3 fruit fly cellular contexts compared by ENCODE assay signal in genomic region chr3R:14284422-14284760, dm6.
TF ChIP-seq lines count a peak whose summit lies in the region.

No protein-coding gene starts in this region.

- no peak for TF ChIP-seq CTCF in whole organism, embryonic (GFP tag; optimal IDR thresholded peaks at IDR 0.05; lab: Kevin White, UChicago)

TF ChIP-seq in whole organism, adult, 20 proteins besides CTCF, POLR2A, EP300 and RAD21:
- TF ChIP-seq CG33017 (tag; optimal IDR thresholded peaks at IDR 0.05; lab: Kevin White, UChicago), result peak; percentile 1
- TF ChIP-seq Hr96 (GFP tag; optimal IDR thresholded peaks at IDR 0.05; lab: Kevin White, UChicago), result peak; percentile 12
- TF ChIP-seq CG7101 (tag; optimal IDR thresholded peaks at IDR 0.05; lab: Kevin White, UChicago), result peak; percentile 17
- no peak for TF ChIP-seq tj (GFP tag; optimal IDR thresholded peaks at IDR 0.05; lab: Kevin White, UChicago)
- no peak for TF ChIP-seq cic (GFP tag; optimal IDR thresholded peaks at IDR 0.05; lab: Kevin White, UChicago)

TF ChIP-seq in whole organism, embryonic, 481 proteins besides CTCF, POLR2A, EP300 and RAD21 (continues in another document):
- TF ChIP-seq ken (GFP tag; IDR thresholded peaks at IDR 0.05; lab: Robert Waterston, UW) (no peak), Med (GFP tag; lab: Kevin White, UChicago) (peak; percentile 75), ssp (GFP tag; IDR thresholded peaks at IDR 0.05; lab: Robert Waterston, UW) (no peak), hkb (optimal IDR thresholded peaks at IDR 0.05; lab: Kevin White, UChicago) (no peak), hkb (GFP tag; IDR thresholded peaks at IDR 0.05; lab: Robert Waterston, UW) (no peak), MTF-1 (GFP tag; optimal IDR thresholded peaks at IDR 0.05; lab: Kevin White, UChicago; ENCODE audit: borderline replicate concordance) (peak; percentile 60), phol (tag; optimal IDR thresholded peaks at IDR 0.05; lab: Kevin White, UChicago) (peak; percentile 23), CG12744 (GFP tag; optimal IDR thresholded peaks at IDR 0.05; lab: Kevin White, UChicago) (no peak), Blimp-1 (GFP tag; optimal IDR thresholded peaks at IDR 0.05; lab: Kevin White, UChicago) (peak; percentile 5), CG1603 (tag; optimal IDR thresholded peaks at IDR 0.05; lab: Kevin White, UChicago) (peak; percentile 45), NFAT (GFP tag; IDR thresholded peaks at IDR 0.05; lab: Robert Waterston, UW) (no peak), CG17829 (tag; optimal IDR thresholded peaks at IDR 0.05; lab: Kevin White, UChicago) (peak; percentile 9), Antp (GFP tag; optimal IDR thresholded peaks at IDR 0.05; lab: Kevin White, UChicago) (no peak), Meics (GFP tag; optimal IDR thresholded peaks at IDR 0.05; lab: Kevin White, UChicago) (peak; percentile 1), rib (GFP tag; IDR thresholded peaks at IDR 0.05; lab: Robert Waterston, UW) (no peak), ara (GFP tag; IDR thresholded peaks at IDR 0.05; lab: Robert Waterston, UW) (no peak), CG6254 (GFP tag; optimal IDR thresholded peaks at IDR 0.05; lab: Kevin White, UChicago) (no peak), Asciz (GFP tag; optimal IDR thresholded peaks at IDR 0.05; lab: Kevin White, UChicago) (peak; percentile 24), Hr51 (GFP tag; optimal IDR thresholded peaks at IDR 0.05; lab: Kevin White, UChicago) (peak in 1 of 2 experiments; percentile 46), CG31441 (GFP tag; IDR thresholded peaks at IDR 0.05; lab: Robert Waterston, UW) (no peak), Vsx1 (GFP tag; optimal IDR thresholded peaks at IDR 0.05; lab: Kevin White, UChicago) (no peak), CG4424 (GFP tag; optimal IDR thresholded peaks at IDR 0.05; lab: Kevin White, UChicago) (no peak), Ravus (GFP tag; IDR thresholded peaks at IDR 0.05; lab: Robert Waterston, UW) (no peak), ase (GFP tag; IDR thresholded peaks at IDR 0.05; lab: Robert Waterston, UW) (no peak), HLHmδ (GFP tag; optimal IDR thresholded peaks at IDR 0.05; lab: Kevin White, UChicago) (peak; percentile 58), NK7.1 (GFP tag; optimal IDR thresholded peaks at IDR 0.05; lab: Kevin White, UChicago) (no peak), CG17612 (GFP tag; IDR thresholded peaks at IDR 0.05; lab: Robert Waterston, UW) (no peak), amos (GFP tag; IDR thresholded peaks at IDR 0.05; lab: Robert Waterston, UW; ENCODE audit: partially characterized antibody) (no peak), HHEX (GFP tag; optimal IDR thresholded peaks at IDR 0.05; lab: Kevin White, UChicago) (no peak), Oli (tag; optimal IDR thresholded peaks at IDR 0.05; lab: Kevin White, UChicago) (peak; percentile 56), Sin3A (optimal IDR thresholded peaks at IDR 0.05; lab: Kevin White, UChicago) (no peak), HLH54F (GFP tag; optimal IDR thresholded peaks at IDR 0.05; lab: Kevin White, UChicago) (peak; percentile 1), pum (GFP tag; optimal IDR thresholded peaks at IDR 0.05; lab: Kevin White, UChicago) (no peak), danr (GFP tag; IDR thresholded peaks at IDR 0.05; lab: Robert Waterston, UW) (no peak), CG11504 (tag; optimal IDR thresholded peaks at IDR 0.05; lab: Kevin White, UChicago) (peak; percentile 44), NC2β (GFP tag; optimal IDR thresholded peaks at IDR 0.05; lab: Kevin White, UChicago) (no peak), CG2120 (GFP tag; optimal IDR thresholded peaks at IDR 0.05; lab: Kevin White, UChicago) (peak; percentile 2), CG8290 (GFP tag; optimal IDR thresholded peaks at IDR 0.05; lab: Kevin White, UChicago) (no peak), CG8290 (tag; optimal IDR thresholded peaks at IDR 0.05; lab: Kevin White, UChicago) (no peak), CG12071 (GFP tag; optimal IDR thresholded peaks at IDR 0.05; lab: Kevin White, UChicago) (peak; percentile 53), CG9727 (GFP tag; optimal IDR thresholded peaks at IDR 0.05; lab: Kevin White, UChicago) (no peak), CG7963 (GFP tag; IDR thresholded peaks at IDR 0.05; lab: Robert Waterston, UW; ENCODE audit: partially characterized antibody) (no peak), ATbp (GFP tag; optimal IDR thresholded peaks at IDR 0.05; lab: Kevin White, UChicago) (peak; percentile 82), chif (GFP tag; optimal IDR thresholded peaks at IDR 0.05; lab: Kevin White, UChicago) (no peak), vfl (GFP tag; optimal IDR thresholded peaks at IDR 0.05; lab: Kevin White, UChicago) (no peak)

TF ChIP-seq in whole organism, prepupa, 60 proteins besides CTCF, POLR2A, EP300 and RAD21:
- TF ChIP-seq CG15336 (GFP tag; IDR thresholded peaks at IDR 0.05; lab: Robert Waterston, UW) (no peak), CG11294 (GFP tag; IDR thresholded peaks at IDR 0.05; lab: Robert Waterston, UW) (no peak), fkh (GFP tag; optimal IDR thresholded peaks at IDR 0.05; lab: Kevin White, UChicago) (peak; percentile 59), esn (GFP tag; optimal IDR thresholded peaks at IDR 0.05; lab: Kevin White, UChicago) (no peak), cyc (GFP tag; optimal IDR thresholded peaks at IDR 0.05; lab: Kevin White, UChicago) (no peak), CG8319 (GFP tag; optimal IDR thresholded peaks at IDR 0.05; lab: Kevin White, UChicago) (no peak), CG11762 (GFP tag; optimal IDR thresholded peaks at IDR 0.05; lab: Kevin White, UChicago; ENCODE audit: insufficient read depth) (no peak), CG1621 (tag; optimal IDR thresholded peaks at IDR 0.05; lab: Kevin White, UChicago) (no peak), fd59A (GFP tag; optimal IDR thresholded peaks at IDR 0.05; lab: Kevin White, UChicago) (no peak), Met (GFP tag; optimal IDR thresholded peaks at IDR 0.05; lab: Kevin White, UChicago) (no peak), CG7368 (GFP tag; optimal IDR thresholded peaks at IDR 0.05; lab: Kevin White, UChicago) (no peak), Gug (GFP tag; IDR thresholded peaks at IDR 0.05; lab: Robert Waterston, UW) (no peak), OdsH (GFP tag; optimal IDR thresholded peaks at IDR 0.05; lab: Kevin White, UChicago) (no peak), Hr4 (GFP tag; optimal IDR thresholded peaks at IDR 0.05; lab: Kevin White, UChicago) (peak; percentile 56), vri (GFP tag; optimal IDR thresholded peaks at IDR 0.05; lab: Kevin White, UChicago) (no peak), CG4318 (GFP tag; optimal IDR thresholded peaks at IDR 0.05; lab: Kevin White, UChicago) (no peak), Eip75B (GFP tag; optimal IDR thresholded peaks at IDR 0.05; lab: Kevin White, UChicago) (no peak), CG10669 (GFP tag; optimal IDR thresholded peaks at IDR 0.05; lab: Kevin White, UChicago) (no peak), Lpt (GFP tag; optimal IDR thresholded peaks at IDR 0.05; lab: Kevin White, UChicago) (no peak), CG3919 (GFP tag; optimal IDR thresholded peaks at IDR 0.05; lab: Kevin White, UChicago) (no peak), Sox102F (GFP tag; optimal IDR thresholded peaks at IDR 0.05; lab: Kevin White, UChicago) (no peak), CG9139 (GFP tag; optimal IDR thresholded peaks at IDR 0.05; lab: Kevin White, UChicago) (no peak), CG32006 (GFP tag; optimal IDR thresholded peaks at IDR 0.05; lab: Kevin White, UChicago) (peak; percentile 48), Smox (GFP tag; optimal IDR thresholded peaks at IDR 0.05; lab: Kevin White, UChicago) (no peak), CG16779 (tag; optimal IDR thresholded peaks at IDR 0.05; lab: Kevin White, UChicago) (no peak), Ets96B (tag; optimal IDR thresholded peaks at IDR 0.05; lab: Kevin White, UChicago) (no peak), CG3032 (tag; optimal IDR thresholded peaks at IDR 0.05; lab: Kevin White, UChicago) (no peak), Sox15 (GFP tag; optimal IDR thresholded peaks at IDR 0.05; lab: Kevin White, UChicago) (no peak), lz (GFP tag; optimal IDR thresholded peaks at IDR 0.05; lab: Kevin White, UChicago) (no peak), spab (GFP tag; optimal IDR thresholded peaks at IDR 0.05; lab: Kevin White, UChicago) (no peak), acj6 (GFP tag; optimal IDR thresholded peaks at IDR 0.05; lab: Kevin White, UChicago) (no peak), CG6276 (GFP tag; optimal IDR thresholded peaks at IDR 0.05; lab: Kevin White, UChicago) (peak; percentile 12), Ets21C (GFP tag; optimal IDR thresholded peaks at IDR 0.05; lab: Kevin White, UChicago) (no peak), CG8632 (GFP tag; optimal IDR thresholded peaks at IDR 0.05; lab: Kevin White, UChicago) (no peak), eg (GFP tag; IDR thresholded peaks at IDR 0.05; lab: Robert Waterston, UW) (no peak)
